Worm (Caenorhabditis elegans): ENCODE measurements around the gene him-8.

him-8 gene

DNA sequence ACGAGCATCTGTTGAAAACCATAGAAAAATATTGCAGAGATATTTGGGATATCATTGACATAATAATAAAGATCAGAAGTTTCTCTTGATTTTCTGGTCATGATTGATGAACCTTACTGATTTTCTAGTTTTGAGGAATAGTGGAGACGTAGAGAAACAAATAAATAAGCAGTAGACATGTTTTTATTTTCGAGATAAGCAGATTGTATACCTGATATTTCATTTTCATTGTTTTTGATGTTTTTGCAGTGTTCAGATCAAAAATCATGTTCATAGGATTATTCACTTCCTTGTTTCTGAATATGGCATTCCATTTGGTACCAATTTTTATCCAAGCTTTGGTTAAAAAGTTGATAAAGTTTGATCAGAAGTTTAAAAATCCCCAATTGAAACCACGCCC, 23.1 kb upstream of the him-8 start, which contains the start of gene T07G12.4:
T07G12.4 (minus strand) TSS at position 101 of the 400 bp plus-strand sequence.
- TF ChIP-seq mec-3 (tag; optimal IDR thresholded peaks at IDR 0.05; ENCODE audit: borderline replicate concordance): no peak
- no peak for TF ChIP-seq ztf-16 (tag; optimal IDR thresholded peaks at IDR 0.05)
- TF ChIP-seq pqm-1 (tag; optimal IDR thresholded peaks at IDR 0.05): no peak
- no peak for TF ChIP-seq Y22D7AL.16 (tag; optimal IDR thresholded peaks at IDR 0.05)
- no peak for TF ChIP-seq ceh-19 (GFP tag; optimal IDR thresholded peaks at IDR 0.05)
- TF ChIP-seq ceh-14 (tag; optimal IDR thresholded peaks at IDR 0.05): no peak
- no peak for TF ChIP-seq ceh-31 (tag; optimal IDR thresholded peaks at IDR 0.05)

DNA sequence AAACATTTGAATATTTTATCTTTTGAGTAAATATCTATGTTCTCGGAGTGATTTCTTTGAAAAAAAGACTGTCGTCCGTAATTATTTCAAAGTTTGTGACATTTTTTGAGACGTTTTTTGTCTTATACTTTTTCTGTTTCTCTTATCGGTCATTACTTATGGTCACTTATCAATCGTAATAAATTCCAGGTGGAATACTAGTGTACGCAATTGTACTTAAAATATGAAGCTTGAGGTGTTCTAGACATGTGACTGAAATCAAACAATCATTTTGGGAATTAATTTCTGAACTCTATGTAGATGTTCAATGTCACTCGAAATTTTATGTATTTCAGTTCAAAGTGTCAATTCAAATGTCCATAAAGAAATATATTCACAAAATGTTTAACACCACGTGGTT, 19.4 kb upstream of the him-8 start:
- TF ChIP-seq fkh-10 (GFP tag; optimal IDR thresholded peaks at IDR 0.05): no peak
- TF ChIP-seq pqm-1 (tag; optimal IDR thresholded peaks at IDR 0.05): no peak
- TF ChIP-seq ceh-22 (tag; optimal IDR thresholded peaks at IDR 0.05): no peak
- no peak for TF ChIP-seq ceh-18 (tag; optimal IDR thresholded peaks at IDR 0.05)

DNA sequence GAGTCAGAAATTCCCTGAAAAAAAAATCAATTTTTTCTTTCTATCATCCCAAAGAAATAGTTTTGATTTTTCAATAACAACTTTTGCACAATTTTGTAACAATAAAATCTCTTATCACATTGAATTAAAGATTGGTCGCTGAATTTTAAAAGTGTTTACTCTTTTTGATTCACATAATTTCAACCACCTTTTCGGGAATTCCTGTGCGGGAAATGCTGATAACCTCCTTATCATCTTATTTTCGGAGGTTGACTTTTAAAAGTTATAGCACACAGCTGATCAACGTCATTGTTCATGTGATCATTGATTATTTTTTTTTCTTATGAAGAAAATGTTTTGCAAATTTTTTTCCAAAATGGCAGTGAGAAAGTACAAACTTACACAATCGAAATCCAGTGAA, 18.3 kb upstream of the him-8 start:
- TF ChIP-seq T23F11.4 (GFP tag; optimal IDR thresholded peaks at IDR 0.05) (no peak), hlh-30 (tag; optimal IDR thresholded peaks at IDR 0.05; ENCODE audit: insufficient read depth) (no peak), elt-4 (tag; optimal IDR thresholded peaks at IDR 0.05) (no peak), gmeb-2 (tag; optimal IDR thresholded peaks at IDR 0.05) (no peak), ceh-45 (GFP tag; IDR thresholded peaks at IDR 0.05) (no peak), pha-4 (tag; optimal IDR thresholded peaks at IDR 0.05) (no peak), fkh-6 (tag; optimal IDR thresholded peaks at IDR 0.05) (no peak), ttx-3 (tag; optimal IDR thresholded peaks at IDR 0.05) (no peak), ceh-22 (tag; optimal IDR thresholded peaks at IDR 0.05) (no peak), nhr-11 (tag; optimal IDR thresholded peaks at IDR 0.05) (no peak), K02D7.2 (tag; optimal IDR thresholded peaks at IDR 0.05) (no peak), ztf-16 (tag; optimal IDR thresholded peaks at IDR 0.05) (no peak), mec-3 (tag; optimal IDR thresholded peaks at IDR 0.05; ENCODE audit: borderline replicate concordance) (no peak), madf-2 (tag; optimal IDR thresholded peaks at IDR 0.05) (no peak), dmd-4 (tag; optimal IDR thresholded peaks at IDR 0.05; ENCODE audit: borderline replicate concordance) (no peak), C08G9.2 (tag; optimal IDR thresholded peaks at IDR 0.05) (no peak), Y22D7AL.16 (tag; optimal IDR thresholded peaks at IDR 0.05) (no peak), hlh-15 (tag; optimal IDR thresholded peaks at IDR 0.05) (no peak), eyg-1 (tag; optimal IDR thresholded peaks at IDR 0.05) (no peak), ahr-1 (tag; optimal IDR thresholded peaks at IDR 0.05) (no peak)

DNA sequence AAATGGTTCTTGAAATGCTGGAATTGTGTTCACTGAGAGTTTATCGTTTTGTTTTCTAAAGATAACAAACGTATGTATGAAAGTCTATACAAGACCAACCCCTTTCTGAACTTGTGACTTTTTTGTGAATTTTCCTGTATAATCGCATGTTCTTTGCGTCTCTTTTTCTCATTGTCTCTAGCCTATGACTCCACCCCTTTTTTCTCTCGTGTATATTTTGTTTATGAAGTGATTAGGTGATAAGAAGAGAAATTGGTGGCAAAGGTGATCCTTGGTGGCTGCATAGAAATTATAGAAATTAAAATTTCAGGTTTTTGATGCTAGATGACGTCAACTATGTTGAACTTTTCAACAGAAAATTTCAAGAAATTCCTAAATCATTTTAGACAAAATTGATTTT, 16.7 kb upstream of the him-8 start, which contains the start of gene T07G12.5:
T07G12.5 (minus strand) TSS at position 101 of the 400 bp plus-strand sequence.
- TF ChIP-seq ttx-3 (tag; optimal IDR thresholded peaks at IDR 0.05) (no peak), madf-2 (tag; optimal IDR thresholded peaks at IDR 0.05) (no peak), nhr-232 (tag; optimal IDR thresholded peaks at IDR 0.05) (no peak), fax-1 (tag; optimal IDR thresholded peaks at IDR 0.05) (no peak), ceh-2 (tag; optimal IDR thresholded peaks at IDR 0.05) (no peak), unc-3 (GFP tag; conservative IDR thresholded peaks at IDR 0.05) (no peak), unc-3 (tag; optimal IDR thresholded peaks at IDR 0.05) (no peak), sdc-2 (tag; optimal IDR thresholded peaks at IDR 0.05) (no peak), eyg-1 (tag; optimal IDR thresholded peaks at IDR 0.05) (no peak), hlh-6 (tag; optimal IDR thresholded peaks at IDR 0.05) (no peak), ceh-48 (tag; optimal IDR thresholded peaks at IDR 0.05) (no peak), mec-3 (tag; optimal IDR thresholded peaks at IDR 0.05; ENCODE audit: borderline replicate concordance) (no peak)

DNA sequence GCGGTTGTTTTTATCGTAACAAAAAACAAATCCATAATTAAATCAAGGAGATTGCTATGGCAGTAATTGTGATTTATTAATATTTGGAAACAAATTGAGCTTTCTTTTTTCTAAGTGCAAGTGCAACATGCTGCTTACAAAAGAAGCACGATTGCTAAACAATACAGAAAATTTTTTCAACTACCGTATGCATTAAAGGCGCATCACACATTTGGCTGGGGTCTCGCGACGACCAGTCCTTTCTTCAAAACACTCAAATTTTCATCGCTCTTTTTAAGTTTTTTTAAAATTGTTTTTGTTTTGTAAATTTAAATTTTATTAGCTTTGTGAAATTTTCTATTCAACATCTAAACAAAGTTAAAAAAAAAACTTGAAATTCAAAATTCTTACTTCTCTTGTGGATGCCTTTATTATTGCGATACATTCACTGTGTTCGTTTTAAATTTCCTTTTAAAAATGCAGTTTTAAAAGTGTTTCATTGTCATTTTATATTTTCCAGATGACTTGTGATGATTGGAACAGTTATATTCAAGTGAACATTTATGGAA, 15.0 kb upstream of the him-8 start, which contains the start of gene zim-1:
zim-1 (plus strand) TSS at position 498 of the 548 bp plus-strand sequence.
- no peak for TF ChIP-seq ref-2 (tag; optimal IDR thresholded peaks at IDR 0.05)
- TF ChIP-seq ztf-16 (tag; optimal IDR thresholded peaks at IDR 0.05): no peak
- TF ChIP-seq npax-4 (tag; optimal IDR thresholded peaks at IDR 0.05): no peak
- no peak for TF ChIP-seq ceh-9 (tag; optimal IDR thresholded peaks at IDR 0.05)
- no peak for TF ChIP-seq lin-11 (tag; optimal IDR thresholded peaks at IDR 0.05)
- TF ChIP-seq pha-4 (tag; optimal IDR thresholded peaks at IDR 0.05): no peak
- TF ChIP-seq fkh-10 (GFP tag; optimal IDR thresholded peaks at IDR 0.05): no peak
